Worm (Caenorhabditis elegans): Measurements from ENCODE around the gene F09C8.2.

Gene F09C8.2

ce11 chrX:16146972-16147593 lies at the start of gene F09C8.2:
Gene F09C8.2, minus strand, starts transcription at chrX:16147022.
- TF ChIP-seq hlh-30 (tag; optimal IDR thresholded peaks at IDR 0.05; ENCODE audit: insufficient read depth): no peak
- TF ChIP-seq syd-9 (tag; optimal IDR thresholded peaks at IDR 0.05): no peak

- peak; percentile 24 for TF ChIP-seq pqm-1 (tag; optimal IDR thresholded peaks at IDR 0.05)
- no peak for TF ChIP-seq pag-3 (tag; optimal IDR thresholded peaks at IDR 0.05; ENCODE audit: borderline replicate concordance)
- TF ChIP-seq hlh-6 (tag; optimal IDR thresholded peaks at IDR 0.05): no peak
- TF ChIP-seq sox-4 (tag; optimal IDR thresholded peaks at IDR 0.05): no peak
- no peak for TF ChIP-seq nhr-232 (tag; optimal IDR thresholded peaks at IDR 0.05)
- no peak for TF ChIP-seq hlh-15 (tag; optimal IDR thresholded peaks at IDR 0.05)
- no peak for TF ChIP-seq unc-3 (GFP tag; conservative IDR thresholded peaks at IDR 0.05)
- TF ChIP-seq unc-3 (tag; optimal IDR thresholded peaks at IDR 0.05): no peak
- TF ChIP-seq elt-2 (tag; optimal IDR thresholded peaks at IDR 0.05): peak; percentile 94
- no peak for TF ChIP-seq madf-2 (tag; optimal IDR thresholded peaks at IDR 0.05)
- TF ChIP-seq Y22D7AL.16 (tag; optimal IDR thresholded peaks at IDR 0.05): no peak
- TF ChIP-seq nfya-1 (tag; optimal IDR thresholded peaks at IDR 0.05): no peak
- TF ChIP-seq dve-1 (tag; optimal IDR thresholded peaks at IDR 0.05): peak; percentile 35
Observed at ce11 chrX:16192574-16192973, 45.8 kb upstream of the F09C8.2 start.

ce11 chrX:16189227-16189906 lies 42.5 kb upstream of the F09C8.2 start, which contains the start of gene slc-25A21:
Gene slc-25A21, plus strand, starts transcription at chrX:16189856.
- TF ChIP-seq elt-2 (tag; optimal IDR thresholded peaks at IDR 0.05) (no peak), ceh-14 (tag; optimal IDR thresholded peaks at IDR 0.05) (no peak), ceh-6 (GFP tag; optimal IDR thresholded peaks at IDR 0.05) (no peak)

- TF ChIP-seq ceh-31 (tag; optimal IDR thresholded peaks at IDR 0.05) (no peak), gmeb-2 (tag; optimal IDR thresholded peaks at IDR 0.05) (no peak), ceh-19 (GFP tag; optimal IDR thresholded peaks at IDR 0.05) (no peak)
Observed at ce11 chrX:16184069-16184468, 37.2 kb upstream of the F09C8.2 start, which contains the start of gene nlp-67. Gene nlp-67, plus strand, starts transcription at chrX:16184369.

- no peak for TF ChIP-seq elt-2 (tag; optimal IDR thresholded peaks at IDR 0.05)
- TF ChIP-seq hlh-30 (tag; optimal IDR thresholded peaks at IDR 0.05; ENCODE audit: insufficient read depth): no peak
- TF ChIP-seq ttx-3 (tag; optimal IDR thresholded peaks at IDR 0.05): no peak
- no peak for TF ChIP-seq ahr-1 (tag; optimal IDR thresholded peaks at IDR 0.05)
Observed at ce11 chrX:16172863-16173262, 26.0 kb upstream of the F09C8.2 start.

ce11 chrX:16166994-16167393 lies 20.2 kb upstream of the F09C8.2 start:
- TF ChIP-seq nhr-232 (tag; optimal IDR thresholded peaks at IDR 0.05) (no peak), ahr-1 (tag; optimal IDR thresholded peaks at IDR 0.05) (no peak), T23F11.4 (GFP tag; optimal IDR thresholded peaks at IDR 0.05) (no peak), pha-2 (tag; optimal IDR thresholded peaks at IDR 0.05) (no peak), rnt-1 (tag; optimal IDR thresholded peaks at IDR 0.05) (no peak), ama-1 (optimal IDR thresholded peaks at IDR 0.05) (no peak), ceh-30 (tag; optimal IDR thresholded peaks at IDR 0.05) (no peak), ref-2 (tag; optimal IDR thresholded peaks at IDR 0.05) (no peak), sox-4 (tag; optimal IDR thresholded peaks at IDR 0.05) (no peak), ceh-14 (tag; optimal IDR thresholded peaks at IDR 0.05) (no peak), hlh-15 (tag; optimal IDR thresholded peaks at IDR 0.05) (no peak), eyg-1 (tag; optimal IDR thresholded peaks at IDR 0.05) (no peak), tbx-2 (tag; optimal IDR thresholded peaks at IDR 0.05) (no peak), syd-9 (tag; optimal IDR thresholded peaks at IDR 0.05) (no peak), mec-3 (tag; optimal IDR thresholded peaks at IDR 0.05; ENCODE audit: borderline replicate concordance) (no peak), nhr-11 (tag; optimal IDR thresholded peaks at IDR 0.05) (no peak), fkh-10 (GFP tag; optimal IDR thresholded peaks at IDR 0.05) (no peak), unc-3 (GFP tag; conservative IDR thresholded peaks at IDR 0.05) (no peak), unc-3 (tag; optimal IDR thresholded peaks at IDR 0.05) (no peak)
